Worm (Caenorhabditis elegans) whole organism, young adult: Measurements from ENCODE around the gene F13A2.4.

Source experiments
- F33H1.4 ChIP-seq: fragments of 200-800 bp; sonication (Bioruptor generic); IDR thresholded peaks from 2 replicates; pipeline ENCODE4 v1.3.6; 2022; ENCODE audit warnings: missing genetic modification reagents, missing genetic modification characterization, missing compliant biosample characterization
- F37B4.10 ChIP-seq: fragments of 200-800 bp; sonication (Bioruptor generic); IDR thresholded peaks from 2 replicates; pipeline ENCODE4 v1.3.6; 2022; ENCODE audit warnings: missing genetic modification characterization, missing compliant biosample characterization
- F49E8.2 ChIP-seq: sonication (generic microtip); optimal IDR thresholded peaks from 3 replicates; lab custom pipeline; 2017; ENCODE audit warnings: missing genetic modification characterization, mild to moderate bottlenecking, missing compliant biosample characterization, antibody characterized with exemption, moderate library complexity; ENCODE audit not compliant: insufficient read depth
- F57C9.4 ChIP-seq: sonication (generic microtip); optimal IDR thresholded peaks from 2 replicates; lab custom pipeline; 2017; ENCODE audit warnings: mild to moderate bottlenecking, missing genetic modification characterization, missing compliant biosample characterization
- T07F8.4 ChIP-seq: sonication (generic microtip); optimal IDR thresholded peaks from 2 replicates; lab custom pipeline; 2016; ENCODE audit warnings: mild to moderate bottlenecking, missing genetic modification characterization, moderate library complexity, missing compliant biosample characterization
- Y56A3A.18 ChIP-seq: fragments of 200-800 bp; sonication (Bioruptor generic); IDR thresholded peaks from 2 replicates; pipeline ENCODE4 v1.3.6; 2022; ENCODE audit warnings: missing genetic modification reagents, missing genetic modification characterization, missing compliant biosample characterization
- akir-1 ChIP-seq: fragments of 200-800 bp; sonication (Bioruptor generic); optimal IDR thresholded peaks from 2 replicates; lab custom pipeline; 2018; ENCODE audit warnings: mild to moderate bottlenecking, missing genetic modification characterization, moderate library complexity, missing compliant biosample characterization
- aptf-2 ChIP-seq: fragments of 200-800 bp; sonication (Bioruptor generic); conservative IDR thresholded peaks from 2 replicates; pipeline ENCODE4 v1.3.6; 2022; ENCODE audit warnings: missing genetic modification reagents, missing genetic modification characterization, missing compliant biosample characterization
- atf-7 ChIP-seq: sonication (generic microtip); optimal IDR thresholded peaks from 2 replicates; lab custom pipeline; 2017; ENCODE audit warnings: mild to moderate bottlenecking, missing genetic modification characterization, missing compliant biosample characterization
- ccch-3 ChIP-seq: fragments of 200-800 bp; sonication (Bioruptor generic); optimal IDR thresholded peaks from 2 replicates; lab custom pipeline; 2018; ENCODE audit warnings: mild to moderate bottlenecking, missing genetic modification characterization, missing compliant biosample characterization
- ceh-100 ChIP-seq: fragments of 200-800 bp; sonication (Bioruptor generic); IDR thresholded peaks from 2 replicates; pipeline ENCODE4 v1.3.6; 2022; ENCODE audit warnings: missing genetic modification reagents, missing genetic modification characterization, missing compliant biosample characterization
- ceh-79 ChIP-seq: sonication (generic microtip); optimal IDR thresholded peaks from 2 replicates; lab custom pipeline; 2017; ENCODE audit warnings: mild to moderate bottlenecking, missing genetic modification characterization, missing compliant biosample characterization
- egl-18 ChIP-seq: fragments of 200-800 bp; sonication (Bioruptor generic); IDR thresholded peaks from 2 replicates; pipeline ENCODE4 v1.3.6; 2022; ENCODE audit warnings: missing genetic modification reagents, missing genetic modification characterization, missing compliant biosample characterization
- egl-44 ChIP-seq: fragments of 200-800 bp; sonication (Bioruptor generic); IDR thresholded peaks from 2 replicates; pipeline ENCODE4 v1.3.6; 2022; ENCODE audit warnings: missing genetic modification reagents, missing genetic modification characterization, missing compliant biosample characterization
- egrh-3 ChIP-seq: fragments of 200-800 bp; sonication (Bioruptor generic); IDR thresholded peaks from 2 replicates; pipeline ENCODE4 v1.3.6; 2022; ENCODE audit warnings: missing genetic modification reagents, missing genetic modification characterization, missing compliant biosample characterization
- him-1 ChIP-seq: sonication (generic microtip); optimal IDR thresholded peaks from 2 replicates; lab custom pipeline; 2016; ENCODE audit warnings: missing genotype, missing genetic modification reagents, missing genetic modification characterization, missing compliant biosample characterization
- hlh-26 ChIP-seq: fragments of 200-800 bp; sonication (Bioruptor generic); conservative IDR thresholded peaks from 2 replicates; pipeline ENCODE4 v1.3.6; 2022; ENCODE audit warnings: missing genetic modification reagents, missing genetic modification characterization, missing compliant biosample characterization
- hmg-20 ChIP-seq: fragments of 200-800 bp; sonication (Bioruptor generic); IDR thresholded peaks from 2 replicates; pipeline ENCODE4 v1.3.6; 2022; ENCODE audit warnings: missing genetic modification reagents, missing genetic modification characterization, missing compliant biosample characterization
- let-607 ChIP-seq, 2 experiments: fragments of 200-800 bp in 1 of 2; sonication (Bioruptor generic) in 1 of 2; sonication (generic microtip) in 1 of 2; optimal IDR thresholded peaks; 2 replicates each; lab custom pipeline; 2016 to 2018; ENCODE audit warnings: mild to moderate bottlenecking in 2 of 2, missing compliant biosample characterization in 2 of 2, missing genetic modification characterization in 2 of 2, moderate library complexity in 2 of 2, missing genotype in 1 of 2
- lin-35 ChIP-seq, 3 experiments: fragments of 150-350 bp in 2 of 3; sonication (generic microtip) in 1 of 3; optimal IDR thresholded peaks; 2 replicates each; lab custom pipeline; 2014 to 2018; ENCODE audit warnings: missing biosample characterization in 3 of 3, missing genetic modification characterization in 3 of 3, missing genetic modification reagents in 3 of 3
- lin-40 ChIP-seq: sonication (generic microtip); optimal IDR thresholded peaks from 2 replicates; lab custom pipeline; 2016; ENCODE audit warnings: missing genetic modification characterization, mild to moderate bottlenecking, missing compliant biosample characterization, missing genotype, missing genetic modification reagents
- lin-54 ChIP-seq: fragments of 200-800 bp; sonication (Bioruptor generic); optimal IDR thresholded peaks from 2 replicates; lab custom pipeline; 2018; ENCODE audit warnings: mild to moderate bottlenecking, missing genetic modification characterization, missing compliant biosample characterization
- lsl-1 ChIP-seq: fragments of 200-800 bp; sonication (Bioruptor generic); optimal IDR thresholded peaks from 2 replicates; lab custom pipeline; 2018; ENCODE audit warnings: mild to moderate bottlenecking, missing genetic modification characterization, moderate library complexity, missing compliant biosample characterization
- madf-10 ChIP-seq: sonication (generic microtip); optimal IDR thresholded peaks from 2 replicates; lab custom pipeline; 2016; ENCODE audit warnings: mild to moderate bottlenecking, missing genetic modification characterization, missing compliant biosample characterization
- madf-3 ChIP-seq: fragments of 200-800 bp; sonication (Bioruptor generic); IDR thresholded peaks from 2 replicates; pipeline ENCODE4 v1.3.6; 2022; ENCODE audit warnings: missing genetic modification reagents, missing genetic modification characterization, missing compliant biosample characterization
- madf-6 ChIP-seq: fragments of 200-800 bp; sonication (Bioruptor generic); IDR thresholded peaks from 2 replicates; pipeline ENCODE4 v1.3.6; 2022; ENCODE audit warnings: missing genetic modification reagents, missing genetic modification characterization, missing compliant biosample characterization
- mes-4 ChIP-seq: sonication (generic microtip); optimal IDR thresholded peaks from 2 replicates; lab custom pipeline; 2016; ENCODE audit warnings: missing genotype, missing genetic modification characterization, missing compliant biosample characterization
- nfyb-1 ChIP-seq: fragments of 200-800 bp; sonication (Bioruptor generic); IDR thresholded peaks from 2 replicates; pipeline ENCODE4 v1.3.6; 2022; ENCODE audit warnings: missing genetic modification reagents, missing genetic modification characterization, missing compliant biosample characterization
- nhr-120 ChIP-seq: fragments of 200-800 bp; sonication (Bioruptor generic); IDR thresholded peaks from 2 replicates; pipeline ENCODE4 v1.3.6; 2022; ENCODE audit warnings: missing genetic modification characterization, missing compliant biosample characterization
- tbp1 ChIP-seq: fragments of 200-800 bp; sonication (Bioruptor generic); optimal IDR thresholded peaks from 2 replicates; lab custom pipeline; 2018; ENCODE audit warnings: mild to moderate bottlenecking, missing genetic modification characterization, missing compliant biosample characterization
- unc-130 ChIP-seq: sonication (generic microtip); optimal IDR thresholded peaks from 2 replicates; lab custom pipeline; 2016; ENCODE audit warnings: missing genetic modification reagents, missing genetic modification characterization, missing compliant biosample characterization
- unc-62 ChIP-seq: fragments of 150-350 bp; optimal IDR thresholded peaks from 2 replicates; lab custom pipeline; 2014; ENCODE audit warnings: missing biosample characterization, missing genetic modification reagents, missing genetic modification characterization
- zfh-2 ChIP-seq: fragments of 200-800 bp; sonication (Bioruptor generic); conservative IDR thresholded peaks from 2 replicates; pipeline ENCODE4 v1.3.6; 2022; ENCODE audit warnings: missing genetic modification reagents, missing genetic modification characterization, missing compliant biosample characterization
- ztf-25 ChIP-seq: fragments of 200-800 bp; sonication (Bioruptor generic); IDR thresholded peaks from 2 replicates; pipeline ENCODE4 v1.3.6; 2022; ENCODE audit warnings: missing genetic modification reagents, missing genetic modification characterization, missing compliant biosample characterization

The F13A2.4 gene

ce11 chrV:4437215-4437614, 37.2 kb upstream of the F13A2.4 start:
- TF ChIP-seq lsl-1 (GFP tag; lab: Kevin White, UChicago) (no peak), tbp1 (GFP tag; lab: Kevin White, UChicago) (no peak), let-607 (tag; optimal IDR thresholded peaks at IDR 0.05; lab: Kevin White, UChicago) (no peak), mes-4 (no peak), lin-54 (GFP tag; lab: Kevin White, UChicago) (no peak), F57C9.4 (no peak)

- TF ChIP-seq egl-18 (GFP tag; lab: Robert Waterston, UW) (no peak), F33H1.4 (GFP tag; lab: Robert Waterston, UW) (0 out of 2 replicates have a peak, but pooled peaks have one; percentile 24), T07F8.4 (tag; lab: Kevin White, UChicago) (no peak), unc-130 (GFP tag; lab: Kevin White, UChicago) (no peak), atf-7 (tag; lab: Kevin White, UChicago) (no peak), F57C9.4 (no peak), nhr-120 (GFP tag; lab: Robert Waterston, UW) (no peak), nfyb-1 (GFP tag; lab: Robert Waterston, UW) (no peak), madf-6 (GFP tag; lab: Robert Waterston, UW) (no peak), F37B4.10 (GFP tag; lab: Robert Waterston, UW) (no peak), ceh-79 (tag; lab: Kevin White, UChicago) (peak; percentile 22), zfh-2 (GFP tag; lab: Robert Waterston, UW) (peak; percentile 70), hlh-26 (GFP tag; lab: Robert Waterston, UW) (no peak), Y56A3A.18 (GFP tag; lab: Robert Waterston, UW) (no peak), egrh-3 (GFP tag; lab: Robert Waterston, UW) (peak; percentile 93), F49E8.2 (tag; lab: Kevin White, UChicago) (no peak), ccch-3 (GFP tag; lab: Kevin White, UChicago) (no peak), lin-40 (tag; lab: Kevin White, UChicago) (no peak)
Observed at ce11 chrV:4435411-4435981, 35.5 kb upstream of the F13A2.4 start, which contains the start of gene Y47D7A.13. Gene Y47D7A.13 (minus strand): TSS chrV:4435927.

- TF ChIP-seq aptf-2 (GFP tag; lab: Robert Waterston, UW) (no peak), akir-1 (no peak), ceh-100 (GFP tag; lab: Robert Waterston, UW) (no peak), lin-35 (GFP tag; optimal IDR thresholded peaks at IDR 0.05; lab: Kevin White, UChicago) (no peak), ztf-25 (GFP tag; lab: Robert Waterston, UW) (0 out of 2 replicates have a peak, but pooled peaks have one; percentile 49), egrh-3 (GFP tag; lab: Robert Waterston, UW) (peak; percentile 95), F37B4.10 (GFP tag; lab: Robert Waterston, UW) (0 out of 2 replicates have a peak, but pooled peaks have one; percentile 28), hmg-20 (GFP tag; lab: Robert Waterston, UW) (no peak), zfh-2 (GFP tag; lab: Robert Waterston, UW) (peak; percentile 85), madf-10 (tag; lab: Kevin White, UChicago) (no peak), unc-62 (GFP tag; lab: Kevin White, UChicago) (no peak), him-1 (tag; lab: Kevin White, UChicago) (no peak), let-607 (tag; optimal IDR thresholded peaks at IDR 0.05; lab: Kevin White, UChicago) (no peak), egl-44 (GFP tag; lab: Robert Waterston, UW) (no peak), madf-3 (GFP tag; lab: Robert Waterston, UW) (peak; percentile 64; the same call in 1 of the 2 replicates)
Observed at ce11 chrV:4432783-4433237, 32.8 kb upstream of the F13A2.4 start, which contains the start of gene Y47D7A.15. Gene Y47D7A.15 (minus strand): TSS chrV:4433187.
